Fruit fly (Drosophila melanogaster) whole organism, embryonic: Measurements from ENCODE around the gene CG14459.

ENCODE experiments used
- ATbp ChIP-seq: fragments of 200-800 bp; sonication (Bioruptor generic); optimal IDR thresholded peaks from 2 replicates; lab custom pipeline; 2017; ENCODE audit warnings: missing biosample characterization, mild to moderate bottlenecking, missing genetic modification characterization, missing genetic modification reagents
- CG17328 ChIP-seq: fragments of 200-800 bp; sonication (Bioruptor generic); IDR thresholded peaks from 2 replicates; pipeline ENCODE4 v1.3.6; 2022; ENCODE audit warnings: missing biosample characterization, missing genetic modification characterization
- CG8089 ChIP-seq: fragments of 200-800 bp; sonication (Bioruptor generic); optimal IDR thresholded peaks from 3 replicates; lab custom pipeline; 2016; ENCODE audit warnings: missing biosample characterization, missing genetic modification characterization
- CG9215 ChIP-seq: fragments of 200-800 bp; sonication (Bioruptor generic); IDR thresholded peaks from 2 replicates; pipeline ENCODE4 v1.3.6; 2022; ENCODE audit warnings: missing biosample characterization, missing genetic modification characterization
- Dek ChIP-seq: fragments of 200-800 bp; sonication (Bioruptor generic); optimal IDR thresholded peaks from 3 replicates; lab custom pipeline; 2019; ENCODE audit warnings: missing biosample characterization, mild to moderate bottlenecking, missing genetic modification characterization, moderate library complexity
- Dp ChIP-seq: fragments of 200-800 bp; sonication (Bioruptor generic); optimal IDR thresholded peaks from 2 replicates; lab custom pipeline; 2018; ENCODE audit warnings: missing biosample characterization, mild to moderate bottlenecking, missing genetic modification characterization, moderate library complexity
- H15 ChIP-seq: fragments of 200-800 bp; sonication (Bioruptor generic); IDR thresholded peaks from 3 replicates; pipeline ENCODE4 v1.3.6; 2022; ENCODE audit warnings: missing biosample characterization, missing genetic modification characterization
- pnt ChIP-seq: fragments of 200-800 bp; sonication (Bioruptor generic); optimal IDR thresholded peaks from 3 replicates; lab custom pipeline; 2016; ENCODE audit warnings: missing biosample characterization, missing genetic modification characterization
- usp ChIP-seq: fragments of >200 bp; optimal IDR thresholded peaks from 2 replicates; lab custom pipeline; 2017; ENCODE audit warnings: missing biosample characterization, missing genetic modification characterization

DNA sequence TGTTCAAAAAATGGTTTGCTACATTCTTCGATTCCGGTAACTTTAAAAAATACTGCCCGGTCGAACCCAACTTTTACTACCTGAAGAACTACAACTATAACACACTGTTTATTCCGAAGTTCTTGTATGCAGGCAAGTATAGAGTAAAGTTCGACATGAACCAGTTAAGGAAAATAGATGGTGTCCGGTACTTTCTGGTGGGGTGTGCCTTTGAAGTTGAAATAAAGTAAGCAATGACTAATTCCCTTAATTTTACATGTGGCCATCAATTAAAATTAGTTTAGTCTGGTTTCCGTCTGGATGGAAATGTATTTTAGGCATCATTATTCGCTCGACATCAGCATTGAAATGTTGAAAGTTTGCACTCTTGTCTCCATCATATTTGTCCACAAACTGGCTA, 8.3 kb upstream of the CG14459 start, which contains the start of gene CG33767:
- TF ChIP-seq CG8089 (GFP tag; lab: Kevin White, UChicago) (no peak), H15 (no peak), CG9215 (no peak), pnt (GFP tag; lab: Kevin White, UChicago) (no peak), usp (GFP tag; lab: Kevin White, UChicago) (no peak), ATbp (no peak), CG17328 (no peak), Dp (no peak), Dek (no peak)
